Worm (Caenorhabditis elegans): ENCODE data around the gene nuc-1.
A peak's percentile ranks its signal among the peaks of the same experiment; 100 is the strongest.

- TF ChIP-seq ceh-16 (tag; optimal IDR thresholded peaks at IDR 0.05) (no peak), nhr-11 (tag; optimal IDR thresholded peaks at IDR 0.05) (no peak), fos-1 (tag; optimal IDR thresholded peaks at IDR 0.05) (no peak), nhr-237 (tag; optimal IDR thresholded peaks at IDR 0.05) (no peak), nfya-1 (tag; optimal IDR thresholded peaks at IDR 0.05; ENCODE audit: insufficient read depth) (peak; percentile 60), pqm-1 (tag; optimal IDR thresholded peaks at IDR 0.05) (peak; percentile 81), nhr-43 (tag; optimal IDR thresholded peaks at IDR 0.05; ENCODE audit: poor library complexity, severe bottlenecking) (peak; percentile 82), ZK546.5 (tag; optimal IDR thresholded peaks at IDR 0.05) (no peak), fkh-10 (GFP tag; optimal IDR thresholded peaks at IDR 0.05) (no peak), unc-62 (GFP tag; optimal IDR thresholded peaks at IDR 0.05) (peak; percentile 97), nhr-28 (tag; optimal IDR thresholded peaks at IDR 0.05) (no peak)
Measured at ce11 chrX:9547264-9547751, 7.6 kb downstream of the nuc-1 start.
